Fruit fly (Drosophila melanogaster) whole organism, embryonic: ENCODE data around the gene Ocrl.

Source experiments
- Antp ChIP-seq: fragments of 200-800 bp; sonication (Bioruptor generic); optimal IDR thresholded peaks from 3 replicates; lab custom pipeline; 2016; ENCODE audit warnings: missing biosample characterization, missing genetic modification characterization
- BEAF-32 ChIP-seq: fragments of 200-800 bp; sonication (Bioruptor generic); optimal IDR thresholded peaks from 3 replicates; lab custom pipeline; 2017; ENCODE audit warnings: missing biosample characterization, missing genetic modification characterization, mild to moderate bottlenecking, moderate library complexity, missing genetic modification reagents
- CG10209 ChIP-seq: fragments of 200-800 bp; sonication (Bioruptor generic); optimal IDR thresholded peaks from 3 replicates; lab custom pipeline; 2017; ENCODE audit warnings: missing biosample characterization, mild to moderate bottlenecking, missing genetic modification characterization, missing genetic modification reagents
- CG10267 ChIP-seq: fragments of 200-800 bp; sonication (Bioruptor generic); optimal IDR thresholded peaks from 2 replicates; lab custom pipeline; 2018; ENCODE audit warnings: missing biosample characterization, mild to moderate bottlenecking, missing genetic modification characterization, moderate library complexity
- CG10321 ChIP-seq: fragments of 200-800 bp; sonication (Bioruptor generic); IDR thresholded peaks from 2 replicates; pipeline ENCODE4 v1.3.6; 2022; ENCODE audit warnings: missing biosample characterization, missing genetic modification characterization
- CG10565 ChIP-seq: fragments of 200-800 bp; sonication (Bioruptor generic); optimal IDR thresholded peaks from 3 replicates; lab custom pipeline; 2016; ENCODE audit warnings: missing biosample characterization, mild to moderate bottlenecking, missing genetic modification characterization
- CG11093 ChIP-seq: fragments of 200-800 bp; sonication (Bioruptor generic); IDR thresholded peaks from 3 replicates; pipeline ENCODE4 v1.3.6; 2022; ENCODE audit warnings: missing biosample characterization, missing genetic modification characterization
- CG12219 ChIP-seq: fragments of 200-800 bp; sonication (Bioruptor generic); optimal IDR thresholded peaks from 3 replicates; lab custom pipeline; 2018; ENCODE audit warnings: missing biosample characterization, mild to moderate bottlenecking, missing genetic modification characterization
- CG12236 ChIP-seq: fragments of 200-800 bp; sonication (Bioruptor generic); optimal IDR thresholded peaks from 2 replicates; lab custom pipeline; 2016; ENCODE audit warnings: missing biosample characterization, missing genetic modification characterization
- CG12391 ChIP-seq: fragments of 200-800 bp; sonication (Bioruptor generic); optimal IDR thresholded peaks from 3 replicates; lab custom pipeline; 2018; ENCODE audit warnings: missing biosample characterization, mild to moderate bottlenecking, missing genetic modification characterization, moderate library complexity
- CG12659 ChIP-seq: fragments of 200-800 bp; sonication (Bioruptor generic); optimal IDR thresholded peaks from 3 replicates; lab custom pipeline; 2017; ENCODE audit warnings: mild to moderate bottlenecking, missing biosample characterization, missing genetic modification reagents, missing genetic modification characterization
- CG12942 ChIP-seq: fragments of 200-800 bp; sonication (Bioruptor generic); optimal IDR thresholded peaks from 3 replicates; lab custom pipeline; 2016; ENCODE audit warnings: missing biosample characterization, missing genetic modification characterization
- CG18619 ChIP-seq: fragments of 200-800 bp; sonication (Bioruptor generic); optimal IDR thresholded peaks from 3 replicates; lab custom pipeline; 2017; ENCODE audit warnings: missing biosample characterization, mild to moderate bottlenecking, missing genetic modification characterization
- CG2875 ChIP-seq: fragments of 200-800 bp; sonication (Bioruptor generic); optimal IDR thresholded peaks from 2 replicates; lab custom pipeline; 2017; ENCODE audit warnings: missing biosample characterization, mild to moderate bottlenecking, missing genetic modification characterization, missing genetic modification reagents
- CG30431 ChIP-seq: fragments of 200-800 bp; sonication (Bioruptor generic); optimal IDR thresholded peaks from 2 replicates; lab custom pipeline; 2017; ENCODE audit warnings: missing biosample characterization, missing genetic modification characterization
- CG3281 ChIP-seq: fragments of 200-800 bp; sonication (Bioruptor generic); optimal IDR thresholded peaks from 3 replicates; lab custom pipeline; 2017; ENCODE audit warnings: missing biosample characterization, mild to moderate bottlenecking, missing genetic modification characterization
- CG3838 ChIP-seq: fragments of 200-800 bp; sonication (Bioruptor generic); optimal IDR thresholded peaks from 3 replicates; lab custom pipeline; 2016; ENCODE audit warnings: missing biosample characterization, missing genetic modification characterization
- CG4282 ChIP-seq: fragments of 200-800 bp; sonication (Bioruptor generic); optimal IDR thresholded peaks from 2 replicates; lab custom pipeline; 2016; ENCODE audit warnings: missing biosample characterization, missing genetic modification characterization
- CG4360 ChIP-seq: fragments of 200-800 bp; sonication (Bioruptor generic); IDR thresholded peaks from 2 replicates; pipeline ENCODE4 v1.3.6; 2022; ENCODE audit warnings: missing biosample characterization, missing genetic modification characterization
- CG6689 ChIP-seq: fragments of 200-800 bp; sonication (Bioruptor generic); IDR thresholded peaks from 2 replicates; pipeline ENCODE4 v1.3.6; 2022; ENCODE audit warnings: missing biosample characterization, missing genetic modification characterization
- CG8290 ChIP-seq, 3 experiments: fragments of 200-800 bp; sonication (Bioruptor generic); optimal IDR thresholded peaks; 2 replicates each; lab custom pipeline; 2016 to 2019; ENCODE audit warnings: missing biosample characterization in 3 of 3, missing genetic modification characterization in 3 of 3, mild to moderate bottlenecking in 2 of 3, moderate library complexity in 1 of 3
- CHES-1-like ChIP-seq: fragments of 200-800 bp; sonication (Bioruptor generic); optimal IDR thresholded peaks from 2 replicates; lab custom pipeline; 2016; ENCODE audit warnings: missing biosample characterization, missing genetic modification characterization
- D ChIP-seq, 2 experiments: fragments of 200-800 bp in 1 of 2; fragments of >200 bp in 1 of 2; sonication (Bioruptor generic) in 1 of 2; optimal IDR thresholded peaks; 2 replicates in 1 of 2; 3 replicates in 1 of 2; lab custom pipeline; 2017; ENCODE audit warnings: mild to moderate bottlenecking in 1 of 2, missing biosample characterization in 1 of 2, missing genetic modification characterization in 1 of 2, missing genetic modification reagents in 1 of 2
- Dfd ChIP-seq, 2 experiments: fragments of >200 bp; optimal IDR thresholded peaks; 2 replicates each; lab custom pipeline; 2017; ENCODE audit warnings: missing biosample characterization in 2 of 2, missing genetic modification characterization in 2 of 2
- ERR ChIP-seq: fragments of 200-800 bp; sonication (Bioruptor generic); optimal IDR thresholded peaks from 2 replicates; lab custom pipeline; 2016; ENCODE audit warnings: missing biosample characterization, missing genetic modification characterization
- Eip74EF ChIP-seq, 2 experiments: fragments of 200-800 bp in 1 of 2; fragments of >200 bp in 1 of 2; sonication (Bioruptor generic) in 1 of 2; optimal IDR thresholded peaks; 2 replicates each; lab custom pipeline; 2017 to 2019; ENCODE audit warnings: missing biosample characterization in 2 of 2, missing genetic modification characterization in 2 of 2, mild to moderate bottlenecking in 1 of 2, moderate library complexity in 1 of 2
- Fer1 ChIP-seq: fragments of 200-800 bp; sonication (Bioruptor generic); optimal IDR thresholded peaks from 2 replicates; lab custom pipeline; 2017; ENCODE audit warnings: missing biosample characterization, mild to moderate bottlenecking, missing genetic modification characterization
- H15 ChIP-seq: fragments of 200-800 bp; sonication (Bioruptor generic); IDR thresholded peaks from 3 replicates; pipeline ENCODE4 v1.3.6; 2022; ENCODE audit warnings: missing biosample characterization, missing genetic modification characterization
- HLH4C ChIP-seq: fragments of 200-800 bp; sonication (Bioruptor generic); IDR thresholded peaks from 3 replicates; pipeline ENCODE4 v1.3.6; 2022; ENCODE audit warnings: missing biosample characterization, missing genetic modification characterization; ENCODE audit not compliant: partially characterized antibody
- Mrtf ChIP-seq: fragments of 200-800 bp; sonication (Bioruptor generic); IDR thresholded peaks from 3 replicates; pipeline ENCODE4 v1.3.6; 2022; ENCODE audit warnings: missing biosample characterization, missing genetic modification characterization
- Optix ChIP-seq: fragments of 200-800 bp; sonication (Bioruptor generic); IDR thresholded peaks from 3 replicates; pipeline ENCODE4 v1.3.6; 2022; ENCODE audit warnings: missing biosample characterization, missing genetic modification characterization
- Xbp1 ChIP-seq: fragments of 200-800 bp; sonication (Bioruptor generic); optimal IDR thresholded peaks from 3 replicates; lab custom pipeline; 2016; ENCODE audit warnings: missing biosample characterization, mild to moderate bottlenecking, missing genetic modification characterization
- danr ChIP-seq: fragments of 200-800 bp; sonication (Bioruptor generic); IDR thresholded peaks from 2 replicates; pipeline ENCODE4 v1.3.6; 2022; ENCODE audit warnings: missing biosample characterization, missing genetic modification characterization
- dimm ChIP-seq: fragments of 200-800 bp; sonication (Bioruptor generic); IDR thresholded peaks from 2 replicates; pipeline ENCODE4 v1.3.6; 2022; ENCODE audit warnings: missing biosample characterization, missing genetic modification characterization
- dmrt99B ChIP-seq: fragments of 200-800 bp; sonication (Bioruptor generic); optimal IDR thresholded peaks from 2 replicates; lab custom pipeline; 2018; ENCODE audit warnings: missing biosample characterization, mild to moderate bottlenecking, missing genetic modification characterization, moderate library complexity
- eyg ChIP-seq: fragments of 200-800 bp; sonication (Bioruptor generic); optimal IDR thresholded peaks from 3 replicates; lab custom pipeline; 2016; ENCODE audit warnings: missing biosample characterization, missing genetic modification characterization
- gfzf ChIP-seq: fragments of 200-800 bp; sonication (Bioruptor generic); optimal IDR thresholded peaks from 2 replicates; lab custom pipeline; 2016; ENCODE audit warnings: missing biosample characterization, mild to moderate bottlenecking, missing genetic modification characterization, moderate library complexity
- gt ChIP-seq: fragments of 200-800 bp; sonication (Bioruptor generic); IDR thresholded peaks from 2 replicates; pipeline ENCODE4 v1.3.6; 2022; ENCODE audit warnings: missing biosample characterization, missing genetic modification characterization
- hbn ChIP-seq: fragments of 200-800 bp; sonication (Bioruptor generic); IDR thresholded peaks from 2 replicates; pipeline ENCODE4 v1.3.6; 2022; ENCODE audit warnings: missing biosample characterization, missing genetic modification characterization; ENCODE audit not compliant: partially characterized antibody
- hkb ChIP-seq, 2 experiments: fragments of 200-800 bp in 1 of 2; fragments of >200 bp in 1 of 2; sonication (Bioruptor generic) in 1 of 2; IDR thresholded peaks in 1 of 2; optimal IDR thresholded peaks in 1 of 2; 2 replicates each; pipeline versions ENCODE4 v1.3.6 to Lab custom; 2017 to 2022; ENCODE audit warnings: missing biosample characterization in 1 of 2, missing genetic modification characterization in 1 of 2
- jing ChIP-seq: fragments of 200-800 bp; sonication (Bioruptor generic); optimal IDR thresholded peaks from 2 replicates; lab custom pipeline; 2018; ENCODE audit warnings: missing biosample characterization, mild to moderate bottlenecking, missing genetic modification characterization
- knrl ChIP-seq: fragments of 200-800 bp; sonication (Bioruptor generic); IDR thresholded peaks from 3 replicates; pipeline ENCODE4 v1.3.6; 2022; ENCODE audit warnings: missing biosample characterization, missing genetic modification characterization; ENCODE audit not compliant: partially characterized antibody
- row ChIP-seq: fragments of 200-800 bp; sonication (Bioruptor generic); IDR thresholded peaks from 3 replicates; pipeline ENCODE4 v1.3.6; 2022; ENCODE audit warnings: missing biosample characterization, missing genetic modification characterization
- slp2 ChIP-seq: fragments of 200-800 bp; sonication (Bioruptor generic); optimal IDR thresholded peaks from 2 replicates; lab custom pipeline; 2016; ENCODE audit warnings: missing biosample characterization, missing genetic modification characterization
- sug ChIP-seq: fragments of 200-800 bp; optimal IDR thresholded peaks from 2 replicates; lab custom pipeline; 2019; ENCODE audit warnings: missing biosample characterization, mild to moderate bottlenecking, missing genetic modification characterization, moderate library complexity
- tx ChIP-seq: fragments of 200-800 bp; sonication (Bioruptor generic); optimal IDR thresholded peaks from 2 replicates; lab custom pipeline; 2016; ENCODE audit warnings: missing biosample characterization, missing genetic modification characterization
- yki ChIP-seq: fragments of >200 bp; optimal IDR thresholded peaks from 3 replicates; lab custom pipeline; 2018

Gene Ocrl

dm6 chrX:1963192-1963590, 40.4 kb downstream of the Ocrl start (continued):
- no peak for TF ChIP-seq CG8290 (GFP tag; optimal IDR thresholded peaks at IDR 0.05; lab: Kevin White, UChicago)
- peak in 1 of 2 experiments; percentile 23 for TF ChIP-seq CG8290 (tag; optimal IDR thresholded peaks at IDR 0.05; lab: Kevin White, UChicago)
- TF ChIP-seq eyg (GFP tag; lab: Kevin White, UChicago), result no peak
- peak; percentile 1 for TF ChIP-seq gfzf
- no peak for TF ChIP-seq danr

dm6 chrX:1963591-1964216, 40.9 kb downstream of the Ocrl start:
- TF ChIP-seq H15 (GFP tag; lab: Robert Waterston, UW) (peak; percentile 95), CG4282 (GFP tag; lab: Kevin White, UChicago) (peak; percentile 30), HLH4C (GFP tag; lab: Robert Waterston, UW) (no peak), CG12391 (tag; lab: Kevin White, UChicago) (peak; percentile 90), hkb (optimal IDR thresholded peaks at IDR 0.05; lab: Kevin White, UChicago) (no peak), hkb (GFP tag; IDR thresholded peaks at IDR 0.05; lab: Robert Waterston, UW) (peak; percentile 96), CG10565 (peak; percentile 53), dimm (GFP tag; lab: Robert Waterston, UW) (peak; percentile 89), CG6689 (GFP tag; lab: Robert Waterston, UW) (peak; percentile 94), jing (GFP tag; lab: Kevin White, UChicago) (peak; percentile 92), Mrtf (GFP tag; lab: Robert Waterston, UW) (peak; percentile 97), tx (GFP tag; lab: Kevin White, UChicago) (peak; percentile 89), D (optimal IDR thresholded peaks at IDR 0.05; lab: Kevin White, UChicago) (no peak), D (GFP tag; optimal IDR thresholded peaks at IDR 0.05; lab: Kevin White, UChicago) (peak; percentile 93), Fer1 (GFP tag; lab: Kevin White, UChicago) (peak; percentile 93), BEAF-32 (GFP tag; lab: Kevin White, UChicago) (no peak), CG11093 (GFP tag; lab: Robert Waterston, UW) (peak; percentile 95), Optix (GFP tag; lab: Robert Waterston, UW) (peak; percentile 96), hbn (GFP tag; lab: Robert Waterston, UW) (no peak), yki (lab: Kevin White, UChicago) (no peak), ERR (peak; percentile 91), CG12659 (GFP tag; lab: Kevin White, UChicago) (peak; percentile 94), CG12236 (GFP tag; lab: Kevin White, UChicago) (peak; percentile 85), CG30431 (GFP tag; lab: Kevin White, UChicago) (peak; percentile 92), CG10267 (tag; lab: Kevin White, UChicago) (peak; percentile 79), slp2 (GFP tag; lab: Kevin White, UChicago) (peak; percentile 94), CG4360 (GFP tag; lab: Robert Waterston, UW) (peak; percentile 63), CHES-1-like (GFP tag; lab: Kevin White, UChicago) (peak; percentile 92), CG3281 (GFP tag; lab: Kevin White, UChicago) (peak; percentile 88), CG3838 (peak; percentile 76), CG10321 (peak; percentile 74), Antp (GFP tag; lab: Kevin White, UChicago) (peak; percentile 93), CG12942 (GFP tag; lab: Kevin White, UChicago) (peak; percentile 92), CG2875 (GFP tag; lab: Kevin White, UChicago) (peak; percentile 89), row (GFP tag; lab: Robert Waterston, UW) (peak; percentile 98), CG18619 (GFP tag; lab: Kevin White, UChicago) (peak; percentile 91), Xbp1 (GFP tag; lab: Kevin White, UChicago) (peak; percentile 97), CG12219 (GFP tag; lab: Kevin White, UChicago) (peak; percentile 95), sug (peak; percentile 87), dmrt99B (tag; lab: Kevin White, UChicago) (peak; percentile 98), gt (GFP tag; lab: Robert Waterston, UW) (peak; percentile 89), Dfd (GFP tag; optimal IDR thresholded peaks at IDR 0.05; lab: Kevin White, UChicago) (no peak), knrl (GFP tag; lab: Robert Waterston, UW) (no peak), Eip74EF (GFP tag; optimal IDR thresholded peaks at IDR 0.05; lab: Kevin White, UChicago) (peak in 1 of 2 experiments; percentile 87), CG10209 (GFP tag; lab: Kevin White, UChicago) (peak; percentile 92)
